Worm (Caenorhabditis elegans) whole organism, L4/young adult: ENCODE data around the gene ZK856.5.

Experiments
- W03F9.2 ChIP-seq: fragments of 150-350 bp; optimal IDR thresholded peaks from 2 replicates; lab custom pipeline; 2014; ENCODE audit warnings: missing biosample characterization, missing genetic modification characterization
- dao-5 ChIP-seq: sonication (generic microtip); optimal IDR thresholded peaks from 2 replicates; lab custom pipeline; 2016; ENCODE audit warnings: missing genotype, missing genetic modification characterization, moderate library complexity, missing compliant biosample characterization
- him-1 ChIP-seq: sonication (generic microtip); optimal IDR thresholded peaks from 2 replicates; lab custom pipeline; 2016; ENCODE audit warnings: missing genotype, missing genetic modification reagents, missing genetic modification characterization, missing compliant biosample characterization

ce11 chrV:10166368-10166767, 23.6 kb downstream of the ZK856.5 start, which contains the start of gene C51E3.6:
- no peak for TF ChIP-seq him-1
- no peak for TF ChIP-seq W03F9.2 (tag; lab: Kevin White, UChicago)
- no peak for TF ChIP-seq dao-5 (tag; lab: Kevin White, UChicago)
